Fruit fly (Drosophila melanogaster): ENCODE data around the gene CG15387.

dm6 chr2L:2190684-2191083 is 35.4 kb downstream of the CG15387 start:
- no peak for TF ChIP-seq CG10366 (GFP tag; IDR thresholded peaks at IDR 0.05)
- no peak for TF ChIP-seq Optix (GFP tag; IDR thresholded peaks at IDR 0.05)
- TF ChIP-seq eve (GFP tag; optimal IDR thresholded peaks at IDR 0.05): no peak
- TF ChIP-seq CG6689 (GFP tag; IDR thresholded peaks at IDR 0.05): no peak
- TF ChIP-seq Dref (GFP tag; IDR thresholded peaks at IDR 0.05): no peak
- no peak for TF ChIP-seq klu (GFP tag; IDR thresholded peaks at IDR 0.05)
- TF ChIP-seq ranshi (GFP tag; IDR thresholded peaks at IDR 0.05): no peak
- TF ChIP-seq ttk (GFP tag; IDR thresholded peaks at IDR 0.05): no peak

Data from whole organism, embryonic.